Fruit fly (Drosophila melanogaster): ENCODE results near the gene msi.

Gene msi

dm6 chr3R:25631079-25631478, 115.2 kb downstream of the msi start (continued):
- peak; percentile 63 for TF ChIP-seq tio (GFP tag; optimal IDR thresholded peaks at IDR 0.05)
- peak; percentile 61 for TF ChIP-seq CG4424 (GFP tag; optimal IDR thresholded peaks at IDR 0.05)
- 0 out of 2 replicates have a peak, but pooled peaks have one; percentile 9 for TF ChIP-seq Atf6 (GFP tag; IDR thresholded peaks at IDR 0.05)
- no peak for TF ChIP-seq Elba2 (GFP tag; optimal IDR thresholded peaks at IDR 0.05)
- peak; percentile 70 for TF ChIP-seq Fer3 (tag; optimal IDR thresholded peaks at IDR 0.05)
- TF ChIP-seq Ravus (GFP tag; IDR thresholded peaks at IDR 0.05), result no peak; the same call in 1 of the 2 replicates
- no peak for TF ChIP-seq unc-4 (GFP tag; IDR thresholded peaks at IDR 0.05; ENCODE audit: partially characterized antibody)
- TF ChIP-seq CG11456 (GFP tag; IDR thresholded peaks at IDR 0.05), result peak; percentile 46; the same call in 2 of the 3 replicates
- peak; percentile 58 for TF ChIP-seq CG1602 (GFP tag; optimal IDR thresholded peaks at IDR 0.05)
- peak; percentile 76 for TF ChIP-seq CG11504 (tag; optimal IDR thresholded peaks at IDR 0.05)
- TF ChIP-seq CG12942 (GFP tag; optimal IDR thresholded peaks at IDR 0.05), result no peak
- TF ChIP-seq NC2β (GFP tag; optimal IDR thresholded peaks at IDR 0.05), result peak; percentile 20
- TF ChIP-seq Ets65A (GFP tag), result peak; percentile 92
- TF ChIP-seq CG12391 (tag; optimal IDR thresholded peaks at IDR 0.05), result peak; percentile 66
- peak; percentile 78 for TF ChIP-seq CG2678 (tag; optimal IDR thresholded peaks at IDR 0.05)
- TF ChIP-seq maf-S (GFP tag; optimal IDR thresholded peaks at IDR 0.05), result peak; percentile 25
- TF ChIP-seq fd3F (GFP tag; optimal IDR thresholded peaks at IDR 0.05), result peak; percentile 35
- peak; percentile 66 for TF ChIP-seq tin (GFP tag; optimal IDR thresholded peaks at IDR 0.05)
- TF ChIP-seq CG2120 (GFP tag; optimal IDR thresholded peaks at IDR 0.05), result peak; percentile 73
- TF ChIP-seq CG17568 (GFP tag; optimal IDR thresholded peaks at IDR 0.05), result peak; percentile 41
- TF ChIP-seq CG30020 (tag; optimal IDR thresholded peaks at IDR 0.05), result no peak
- peak; percentile 67 for TF ChIP-seq wor (GFP tag; IDR thresholded peaks at IDR 0.05)
- TF ChIP-seq Hr78 (GFP tag; optimal IDR thresholded peaks at IDR 0.05), result no peak
- peak; percentile 38 for TF ChIP-seq trem (tag; optimal IDR thresholded peaks at IDR 0.05)
- TF ChIP-seq CG8089 (GFP tag; optimal IDR thresholded peaks at IDR 0.05), result peak; percentile 23
- TF ChIP-seq CG10321 (GFP tag; IDR thresholded peaks at IDR 0.05), result no peak
- TF ChIP-seq CG34422 (GFP tag; IDR thresholded peaks at IDR 0.05), result peak; percentile 77
- peak; percentile 2 for TF ChIP-seq kah (GFP tag; optimal IDR thresholded peaks at IDR 0.05)
- peak; percentile 74 for TF ChIP-seq CG8944 (GFP tag; optimal IDR thresholded peaks at IDR 0.05)
- TF ChIP-seq CG7987 (GFP tag; optimal IDR thresholded peaks at IDR 0.05), result no peak
- TF ChIP-seq E2f2 (GFP tag; IDR thresholded peaks at IDR 0.05), result no peak; the same call in 1 of the 2 replicates
- peak; percentile 6 for TF ChIP-seq CG15696 (tag; optimal IDR thresholded peaks at IDR 0.05)
- no peak for TF ChIP-seq GATAe (GFP tag; conservative IDR thresholded peaks at IDR 0.05)

- peak; percentile 2 for TF ChIP-seq Ets65A (GFP tag)
- peak; percentile 60 for TF ChIP-seq lbe (GFP tag; optimal IDR thresholded peaks at IDR 0.05)
- TF ChIP-seq corto (GFP tag; optimal IDR thresholded peaks at IDR 0.05), result peak; percentile 83
- no peak for TF ChIP-seq CG1529 (GFP tag; optimal IDR thresholded peaks at IDR 0.05)
Observed at dm6 chr3R:25633865-25634460, 118.0 kb downstream of the msi start.

- peak; percentile 18 for TF ChIP-seq CG11504 (tag; optimal IDR thresholded peaks at IDR 0.05)
- no peak for TF ChIP-seq CG17802 (tag; optimal IDR thresholded peaks at IDR 0.05)
- peak in 1 of 2 experiments; percentile 1 for TF ChIP-seq dpn (GFP tag; optimal IDR thresholded peaks at IDR 0.05)
- no peak for TF ChIP-seq CG11398 (GFP tag; optimal IDR thresholded peaks at IDR 0.05)
- no peak for TF ChIP-seq CG13624 (GFP tag; optimal IDR thresholded peaks at IDR 0.05)
- TF ChIP-seq lmd (GFP tag; IDR thresholded peaks at IDR 0.05), result peak; percentile 40; the same call in 1 of the 2 replicates
- no peak for TF ChIP-seq Bgb (GFP tag; IDR thresholded peaks at IDR 0.05; ENCODE audit: partially characterized antibody)
- no peak for TF ChIP-seq CG12659 (GFP tag; optimal IDR thresholded peaks at IDR 0.05)
- TF ChIP-seq slp2 (GFP tag; optimal IDR thresholded peaks at IDR 0.05), result no peak
- TF ChIP-seq CG6791 (GFP tag; IDR thresholded peaks at IDR 0.05; ENCODE audit: partially characterized antibody), result no peak
- TF ChIP-seq pnt (GFP tag; optimal IDR thresholded peaks at IDR 0.05), result peak; percentile 5
- TF ChIP-seq wor (GFP tag; IDR thresholded peaks at IDR 0.05), result no peak
- no peak for TF ChIP-seq trh (GFP tag; optimal IDR thresholded peaks at IDR 0.05)
Observed at dm6 chr3R:25637294-25638174, 121.6 kb downstream of the msi start, which contains the start of gene jigr1. jigr1 (plus strand) TSS chr3R:25637843.
